Worm (Caenorhabditis elegans) whole organism, L4/young adult: ENCODE data around the gene nuaf-3.

Experiments
- W03F9.2 ChIP-seq: fragments of 150-350 bp; optimal IDR thresholded peaks from 2 replicates; lab custom pipeline; 2014; ENCODE audit warnings: missing biosample characterization, missing genetic modification characterization
- him-1 ChIP-seq: sonication (generic microtip); optimal IDR thresholded peaks from 2 replicates; lab custom pipeline; 2016; ENCODE audit warnings: missing genotype, missing genetic modification reagents, missing genetic modification characterization, missing compliant biosample characterization

- TF ChIP-seq W03F9.2 (tag; lab: Kevin White, UChicago) = no peak
- no peak for TF ChIP-seq him-1 (tag; lab: Kevin White, UChicago)
Measured at ce11 chrIV:11146492-11146891, 37.6 kb upstream of the nuaf-3 start.
